Worm (Caenorhabditis elegans) whole organism, early embryonic: ENCODE data around the gene tmc-2.

ENCODE experiments used
- ama-1 ChIP-seq: fragments of 150-350 bp; optimal IDR thresholded peaks from 2 replicates; lab custom pipeline; 2014
- hnd-1 ChIP-seq: sonication (generic microtip); optimal IDR thresholded peaks from 2 replicates; lab custom pipeline; 2016; ENCODE audit warnings: missing genetic modification characterization, missing compliant biosample characterization
- tra-4 ChIP-seq: sonication (generic microtip); optimal IDR thresholded peaks from 2 replicates; lab custom pipeline; 2017; ENCODE audit warnings: missing genetic modification characterization, missing compliant biosample characterization

ce11 chrX:9255993-9256392, 47.5 kb upstream of the tmc-2 start:
- TF ChIP-seq ama-1 = no peak
- TF ChIP-seq tra-4 = no peak
- no peak for TF ChIP-seq hnd-1
